Fruit fly (Drosophila melanogaster) whole organism, embryonic: ENCODE measurements around the gene Rpp14b.

Experiments used
- Abd-B ChIP-seq: fragments of 200-800 bp; sonication (Bioruptor generic); optimal IDR thresholded peaks from 2 replicates; lab custom pipeline; 2018; ENCODE audit warnings: missing biosample characterization, mild to moderate bottlenecking, missing genetic modification characterization, moderate library complexity
- Adf1 ChIP-seq: fragments of 200-800 bp; sonication (Bioruptor generic); IDR thresholded peaks from 2 replicates; pipeline ENCODE4 v1.3.6; 2022; ENCODE audit warnings: missing biosample characterization, missing genetic modification characterization
- BEAF-32 ChIP-seq: fragments of 200-800 bp; sonication (Bioruptor generic); optimal IDR thresholded peaks from 3 replicates; lab custom pipeline; 2017; ENCODE audit warnings: missing biosample characterization, missing genetic modification characterization, mild to moderate bottlenecking, moderate library complexity, missing genetic modification reagents
- CG10267 ChIP-seq: fragments of 200-800 bp; sonication (Bioruptor generic); optimal IDR thresholded peaks from 2 replicates; lab custom pipeline; 2018; ENCODE audit warnings: missing biosample characterization, mild to moderate bottlenecking, missing genetic modification characterization, moderate library complexity
- CG12071 ChIP-seq: fragments of 200-800 bp; sonication (Bioruptor generic); optimal IDR thresholded peaks from 3 replicates; lab custom pipeline; 2018; ENCODE audit warnings: missing biosample characterization, mild to moderate bottlenecking, missing genetic modification characterization
- CG1233 ChIP-seq: fragments of 200-800 bp; sonication (Bioruptor generic); optimal IDR thresholded peaks from 4 replicates; lab custom pipeline; 2018; ENCODE audit warnings: missing biosample characterization, mild to moderate bottlenecking, missing genetic modification characterization
- CG13894 ChIP-seq: fragments of 200-800 bp; sonication (Bioruptor generic); optimal IDR thresholded peaks from 3 replicates; lab custom pipeline; 2018; ENCODE audit warnings: missing biosample characterization, mild to moderate bottlenecking, missing genetic modification characterization, moderate library complexity
- CG14441 ChIP-seq: fragments of 200-800 bp; sonication (Bioruptor generic); IDR thresholded peaks from 2 replicates; pipeline ENCODE4 v1.3.6; 2022; ENCODE audit warnings: missing biosample characterization, missing genetic modification characterization
- CG15601 ChIP-seq: fragments of 200-800 bp; sonication (Bioruptor generic); optimal IDR thresholded peaks from 3 replicates; lab custom pipeline; 2019; ENCODE audit warnings: missing biosample characterization, mild to moderate bottlenecking, missing genetic modification characterization, moderate library complexity
- CG16813 ChIP-seq: fragments of 200-800 bp; sonication (Bioruptor generic); IDR thresholded peaks from 3 replicates; pipeline ENCODE4 v1.3.6; 2022; ENCODE audit warnings: missing biosample characterization, missing genetic modification characterization; ENCODE audit not compliant: partially characterized antibody
- CG17186 ChIP-seq: fragments of 200-800 bp; sonication (Bioruptor generic); optimal IDR thresholded peaks from 3 replicates; lab custom pipeline; 2017; ENCODE audit warnings: missing biosample characterization, missing genetic modification reagents, missing genetic modification characterization
- CG17328 ChIP-seq: fragments of 200-800 bp; sonication (Bioruptor generic); IDR thresholded peaks from 2 replicates; pipeline ENCODE4 v1.3.6; 2022; ENCODE audit warnings: missing biosample characterization, missing genetic modification characterization
- CG17385 ChIP-seq: fragments of 200-800 bp; sonication (Bioruptor generic); optimal IDR thresholded peaks from 3 replicates; lab custom pipeline; 2018; ENCODE audit warnings: missing biosample characterization, mild to moderate bottlenecking, missing genetic modification characterization
- CG2202 ChIP-seq: fragments of 200-800 bp; sonication (Bioruptor generic); optimal IDR thresholded peaks from 2 replicates; lab custom pipeline; 2018; ENCODE audit warnings: missing biosample characterization, mild to moderate bottlenecking, missing genetic modification characterization
- CG34422 ChIP-seq: fragments of 200-800 bp; sonication (Bioruptor generic); IDR thresholded peaks from 3 replicates; pipeline ENCODE4 v1.3.6; 2022; ENCODE audit warnings: missing biosample characterization, missing genetic modification characterization
- CG4360 ChIP-seq: fragments of 200-800 bp; sonication (Bioruptor generic); IDR thresholded peaks from 2 replicates; pipeline ENCODE4 v1.3.6; 2022; ENCODE audit warnings: missing biosample characterization, missing genetic modification characterization
- CG43689 ChIP-seq: fragments of 200-800 bp; sonication (Bioruptor generic); IDR thresholded peaks from 2 replicates; pipeline ENCODE4 v1.3.6; 2022; ENCODE audit warnings: missing biosample characterization, missing genetic modification characterization
- CG5180 ChIP-seq: fragments of 200-800 bp; sonication (Bioruptor generic); optimal IDR thresholded peaks from 3 replicates; lab custom pipeline; 2017; ENCODE audit warnings: missing biosample characterization, missing genetic modification characterization, mild to moderate bottlenecking, moderate library complexity, missing genetic modification reagents
- CG6175 ChIP-seq: fragments of 200-800 bp; sonication (Bioruptor generic); IDR thresholded peaks from 3 replicates; pipeline ENCODE4 v1.3.6; 2022; ENCODE audit warnings: missing biosample characterization, missing genetic modification characterization
- CG6683 ChIP-seq: fragments of 200-800 bp; sonication (Bioruptor generic); optimal IDR thresholded peaks from 2 replicates; lab custom pipeline; 2017; ENCODE audit warnings: missing biosample characterization, mild to moderate bottlenecking, missing genetic modification characterization, missing genetic modification reagents
- CG6813 ChIP-seq: fragments of 200-800 bp; sonication (Bioruptor generic); optimal IDR thresholded peaks from 2 replicates; lab custom pipeline; 2017; ENCODE audit warnings: missing biosample characterization, missing genetic modification characterization, mild to moderate bottlenecking, moderate library complexity, missing genetic modification reagents
- CG7372 ChIP-seq: fragments of 200-800 bp; sonication (Bioruptor generic); IDR thresholded peaks from 2 replicates; pipeline ENCODE4 v1.3.6; 2022; ENCODE audit warnings: missing biosample characterization, missing genetic modification characterization
- Camta ChIP-seq: fragments of 200-800 bp; sonication (Bioruptor generic); optimal IDR thresholded peaks from 2 replicates; lab custom pipeline; 2016; ENCODE audit warnings: missing biosample characterization, missing genetic modification characterization
- CoRest ChIP-seq: fragments of 200-800 bp; sonication (Bioruptor generic); optimal IDR thresholded peaks from 3 replicates; lab custom pipeline; 2018; ENCODE audit warnings: missing biosample characterization, mild to moderate bottlenecking, missing genetic modification characterization, moderate library complexity
- Deaf1 ChIP-seq: fragments of 200-800 bp; optimal IDR thresholded peaks from 3 replicates; lab custom pipeline; 2019; ENCODE audit warnings: missing biosample characterization, mild to moderate bottlenecking, missing genetic modification characterization, moderate library complexity
- Gug ChIP-seq: fragments of 200-800 bp; sonication (Bioruptor generic); IDR thresholded peaks from 4 replicates; pipeline ENCODE4 v1.3.6; 2022; ENCODE audit warnings: missing biosample characterization, missing genetic modification characterization
- Hr39 ChIP-seq: fragments of >200 bp; optimal IDR thresholded peaks from 2 replicates; lab custom pipeline; 2017
- Lpt ChIP-seq: fragments of >200 bp; optimal IDR thresholded peaks from 2 replicates; lab custom pipeline; 2018; ENCODE audit warnings: missing biosample characterization, missing genetic modification characterization
- NFAT ChIP-seq: fragments of 200-800 bp; sonication (Bioruptor generic); IDR thresholded peaks from 2 replicates; pipeline ENCODE4 v1.3.6; 2022; ENCODE audit warnings: missing biosample characterization, missing genetic modification characterization
- Ptx1 ChIP-seq: fragments of 200-800 bp; sonication (Bioruptor generic); IDR thresholded peaks from 2 replicates; pipeline ENCODE4 v1.3.6; 2022; ENCODE audit warnings: missing biosample characterization, missing genetic modification characterization
- Sin3A ChIP-seq: fragments of >200 bp; optimal IDR thresholded peaks from 2 replicates; lab custom pipeline; 2018
- Sox100B ChIP-seq: fragments of 200-800 bp; sonication (Bioruptor generic); optimal IDR thresholded peaks from 3 replicates; lab custom pipeline; 2018; ENCODE audit warnings: missing biosample characterization, mild to moderate bottlenecking, missing genetic modification characterization
- ato ChIP-seq: fragments of 200-800 bp; sonication (Bioruptor generic); IDR thresholded peaks from 2 replicates; pipeline ENCODE4 v1.3.6; 2022; ENCODE audit warnings: missing biosample characterization, missing genetic modification characterization; ENCODE audit not compliant: partially characterized antibody
- br ChIP-seq: fragments of >200 bp; optimal IDR thresholded peaks from 2 replicates; lab custom pipeline; 2017
- chn ChIP-seq: fragments of 200-800 bp; sonication (Bioruptor generic); optimal IDR thresholded peaks from 2 replicates; lab custom pipeline; 2016; ENCODE audit warnings: missing biosample characterization, missing genetic modification characterization
- dimm ChIP-seq: fragments of 200-800 bp; sonication (Bioruptor generic); IDR thresholded peaks from 2 replicates; pipeline ENCODE4 v1.3.6; 2022; ENCODE audit warnings: missing biosample characterization, missing genetic modification characterization
- ftz-f1 ChIP-seq: fragments of 200-800 bp; sonication (Bioruptor generic); optimal IDR thresholded peaks from 2 replicates; lab custom pipeline; 2016; ENCODE audit warnings: missing biosample characterization, missing genetic modification characterization
- gro ChIP-seq: fragments of 200-800 bp; sonication (Bioruptor generic); optimal IDR thresholded peaks from 2 replicates; lab custom pipeline; 2016; ENCODE audit warnings: missing biosample characterization, missing genetic modification characterization
- gsb-n ChIP-seq: fragments of 200-800 bp; sonication (Bioruptor generic); optimal IDR thresholded peaks from 3 replicates; lab custom pipeline; 2018; ENCODE audit warnings: missing biosample characterization, mild to moderate bottlenecking, missing genetic modification characterization
- gt ChIP-seq: fragments of 200-800 bp; sonication (Bioruptor generic); IDR thresholded peaks from 2 replicates; pipeline ENCODE4 v1.3.6; 2022; ENCODE audit warnings: missing biosample characterization, missing genetic modification characterization
- hth ChIP-seq: fragments of >200 bp; optimal IDR thresholded peaks from 2 replicates; lab custom pipeline; 2017; ENCODE audit warnings: inconsistent platforms
- inv ChIP-seq: fragments of 200-800 bp; sonication (Bioruptor generic); IDR thresholded peaks from 2 replicates; pipeline ENCODE4 v1.3.6; 2022; ENCODE audit warnings: missing biosample characterization, missing genetic modification characterization; ENCODE audit not compliant: partially characterized antibody
- lov ChIP-seq, 2 experiments: fragments of 200-800 bp in 1 of 2; fragments of >200 bp in 1 of 2; sonication (Bioruptor generic) in 1 of 2; IDR thresholded peaks in 1 of 2; optimal IDR thresholded peaks in 1 of 2; 2 replicates in 1 of 2; 3 replicates in 1 of 2; pipeline versions ENCODE4 v1.3.6 to Lab custom; 2017 to 2022; ENCODE audit warnings: missing biosample characterization in 1 of 2, missing genetic modification characterization in 1 of 2
- odd ChIP-seq: fragments of 200-800 bp; sonication (Bioruptor generic); optimal IDR thresholded peaks from 2 replicates; lab custom pipeline; 2017; ENCODE audit warnings: missing biosample characterization, mild to moderate bottlenecking, missing genetic modification characterization
- peb ChIP-seq: fragments of 200-800 bp; sonication (Bioruptor generic); IDR thresholded peaks from 2 replicates; pipeline ENCODE4 v1.3.6; 2022; ENCODE audit warnings: missing biosample characterization, missing genetic modification characterization
- shn ChIP-seq: fragments of 200-800 bp; sonication (Bioruptor generic); optimal IDR thresholded peaks from 3 replicates; lab custom pipeline; 2016; ENCODE audit warnings: missing biosample characterization, missing genetic modification characterization
- sr ChIP-seq: fragments of 200-800 bp; sonication (Bioruptor generic); IDR thresholded peaks from 3 replicates; pipeline ENCODE4 v1.3.6; 2022; ENCODE audit warnings: missing biosample characterization, missing genetic modification characterization
- ssp ChIP-seq: fragments of 200-800 bp; sonication (Bioruptor generic); IDR thresholded peaks from 2 replicates; pipeline ENCODE4 v1.3.6; 2022; ENCODE audit warnings: missing biosample characterization, missing genetic modification characterization
- trem ChIP-seq: fragments of 200-800 bp; optimal IDR thresholded peaks from 3 replicates; lab custom pipeline; 2019; ENCODE audit warnings: missing biosample characterization, mild to moderate bottlenecking, missing genetic modification characterization, moderate library complexity
- trh ChIP-seq: fragments of 200-800 bp; sonication (Bioruptor generic); optimal IDR thresholded peaks from 2 replicates; lab custom pipeline; 2016; ENCODE audit warnings: missing biosample characterization, missing genetic modification characterization
- zen ChIP-seq: fragments of 200-800 bp; sonication (Bioruptor generic); optimal IDR thresholded peaks from 3 replicates; lab custom pipeline; 2018; ENCODE audit warnings: missing biosample characterization, mild to moderate bottlenecking, missing genetic modification characterization, moderate library complexity
- zfh1 ChIP-seq: fragments of 200-800 bp; sonication (Bioruptor generic); IDR thresholded peaks from 3 replicates; pipeline ENCODE4 v1.3.6; 2022; ENCODE audit warnings: missing biosample characterization, missing genetic modification characterization

Rpp14b gene

DNA sequence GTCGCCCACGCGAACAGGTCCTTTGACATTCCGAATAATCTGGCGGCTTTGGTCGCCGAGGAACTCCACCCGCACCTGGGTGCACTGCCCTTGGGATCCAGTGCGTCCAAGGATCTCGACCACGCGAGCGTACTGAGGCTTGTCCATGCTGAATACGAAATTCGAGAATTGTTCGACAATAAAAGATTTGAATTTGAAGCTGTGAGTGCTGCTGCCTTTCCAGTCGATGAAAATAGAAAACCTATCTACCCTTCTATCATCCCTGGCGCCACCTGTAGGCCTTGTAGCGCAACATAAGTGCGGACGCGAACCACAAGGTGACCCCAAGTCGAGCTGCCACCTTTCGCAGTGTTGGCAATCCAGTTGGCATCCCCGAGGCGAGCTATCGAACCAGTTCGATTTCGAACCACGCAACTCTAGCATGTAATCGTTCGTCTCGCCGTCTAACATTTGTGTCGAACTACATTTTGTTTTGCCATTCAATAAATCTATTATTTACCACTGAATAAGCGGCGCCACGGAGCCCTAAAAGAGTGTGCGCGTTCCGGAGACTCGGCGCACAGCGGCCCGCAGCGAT is 33.2 kb upstream of the Rpp14b start, which contains the start of the genes RpS28a and Axn (continued):
- TF ChIP-seq CG6813 (GFP tag; lab: Kevin White, UChicago) (no peak), ftz-f1 (peak; percentile 98), CG17186 (GFP tag; lab: Kevin White, UChicago) (no peak), CG6175 (GFP tag; lab: Robert Waterston, UW) (no peak), hth (lab: Kevin White, UChicago) (no peak), CoRest (peak; percentile 19), NFAT (peak; percentile 66), ssp (GFP tag; lab: Robert Waterston, UW) (no peak), shn (GFP tag; lab: Kevin White, UChicago) (no peak), CG15601 (tag; lab: Kevin White, UChicago) (peak; percentile 81), gro (GFP tag; lab: Kevin White, UChicago) (peak; percentile 1), gsb-n (tag; lab: Kevin White, UChicago) (no peak), CG7372 (GFP tag; lab: Robert Waterston, UW) (no peak), CG5180 (GFP tag; lab: Kevin White, UChicago) (peak; percentile 100), ato (peak; percentile 1; the same call in 1 of the 2 replicates), Adf1 (no peak; the same call in 1 of the 2 replicates), CG12071 (GFP tag; lab: Kevin White, UChicago) (no peak), CG2202 (tag; lab: Kevin White, UChicago) (no peak), Gug (GFP tag; lab: Robert Waterston, UW) (no peak), CG17385 (no peak), BEAF-32 (GFP tag; lab: Kevin White, UChicago) (no peak), zen (tag; lab: Kevin White, UChicago) (no peak), chn (GFP tag; lab: Kevin White, UChicago) (no peak), CG14441 (GFP tag; lab: Robert Waterston, UW) (no peak), trem (tag; lab: Kevin White, UChicago) (peak; percentile 99), zfh1 (no peak), gt (no peak), Abd-B (no peak), br (lab: Kevin White, UChicago) (no peak), odd (no peak), sr (no peak), CG10267 (tag; lab: Kevin White, UChicago) (peak; percentile 7), CG1233 (GFP tag; lab: Kevin White, UChicago) (no peak), CG16813 (no peak; the same call in 2 of the 3 replicates), CG43689 (GFP tag; lab: Robert Waterston, UW) (no peak), CG17328 (no peak), CG13894 (tag; lab: Kevin White, UChicago) (no peak), lov (optimal IDR thresholded peaks at IDR 0.05; lab: Kevin White, UChicago) (no peak), lov (GFP tag; IDR thresholded peaks at IDR 0.05; lab: Robert Waterston, UW) (no peak), peb (GFP tag; lab: Robert Waterston, UW) (no peak), Camta (GFP tag; lab: Kevin White, UChicago) (no peak), CG6683 (GFP tag; lab: Kevin White, UChicago) (no peak), trh (GFP tag; lab: Kevin White, UChicago) (no peak), Sin3A (lab: Kevin White, UChicago) (peak; percentile 80), Lpt (GFP tag; lab: Kevin White, UChicago) (no peak), Hr39 (lab: Kevin White, UChicago) (no peak), Deaf1 (tag; lab: Kevin White, UChicago) (no peak), inv (GFP tag; lab: Robert Waterston, UW) (no peak), CG34422 (no peak; the same call in 2 of the 3 replicates), dimm (GFP tag; lab: Robert Waterston, UW) (no peak), CG4360 (no peak), Ptx1 (no peak), Sox100B (GFP tag; lab: Kevin White, UChicago) (no peak)
